Fruit fly (Drosophila melanogaster) whole organism, prepupa: ENCODE data around the gene CG1271.

Experiments
- Blimp-1 ChIP-seq: fragments of 200-800 bp; sonication (Bioruptor generic); optimal IDR thresholded peaks from 3 replicates; lab custom pipeline; 2017; ENCODE audit warnings: missing biosample characterization, missing genetic modification characterization, mild to moderate bottlenecking, moderate library complexity, missing genetic modification reagents
- CG10631 ChIP-seq: fragments of 200-800 bp; sonication (Bioruptor generic); optimal IDR thresholded peaks from 2 replicates; lab custom pipeline; 2016; ENCODE audit warnings: missing biosample characterization, missing genetic modification characterization
- CG10669 ChIP-seq: fragments of 200-800 bp; sonication (Bioruptor generic); optimal IDR thresholded peaks from 3 replicates; lab custom pipeline; 2018; ENCODE audit warnings: missing biosample characterization, mild to moderate bottlenecking, missing genetic modification characterization, moderate library complexity
- CG11294 ChIP-seq: fragments of 200-800 bp; sonication (Bioruptor generic); IDR thresholded peaks from 2 replicates; pipeline ENCODE4 v1.3.6; 2022; ENCODE audit warnings: missing biosample characterization, missing genetic modification characterization
- CG16779 ChIP-seq: fragments of 200-800 bp; sonication (Bioruptor generic); optimal IDR thresholded peaks from 3 replicates; lab custom pipeline; 2017; ENCODE audit warnings: missing biosample characterization, mild to moderate bottlenecking, missing genetic modification characterization
- CG3032 ChIP-seq: fragments of 200-800 bp; optimal IDR thresholded peaks from 2 replicates; lab custom pipeline; 2019; ENCODE audit warnings: missing biosample characterization, mild to moderate bottlenecking, missing genetic modification characterization, moderate library complexity
- CG31627 ChIP-seq: fragments of 200-800 bp; sonication (Bioruptor generic); optimal IDR thresholded peaks from 3 replicates; lab custom pipeline; 2016; ENCODE audit warnings: missing biosample characterization, missing genetic modification characterization
- CG34406 ChIP-seq: fragments of 200-800 bp; sonication (Bioruptor generic); optimal IDR thresholded peaks from 3 replicates; lab custom pipeline; 2016; ENCODE audit warnings: missing biosample characterization, missing genetic modification characterization
- CG3919 ChIP-seq: fragments of 200-800 bp; sonication (Bioruptor generic); optimal IDR thresholded peaks from 3 replicates; lab custom pipeline; 2016; ENCODE audit warnings: missing biosample characterization, missing genetic modification characterization
- CG4318 ChIP-seq: fragments of 200-800 bp; sonication (Bioruptor generic); optimal IDR thresholded peaks from 3 replicates; lab custom pipeline; 2017; ENCODE audit warnings: missing biosample characterization, mild to moderate bottlenecking, missing genetic modification characterization
- CG6276 ChIP-seq: fragments of 200-800 bp; sonication (Bioruptor generic); optimal IDR thresholded peaks from 2 replicates; lab custom pipeline; 2017; ENCODE audit warnings: missing biosample characterization, mild to moderate bottlenecking, missing genetic modification characterization
- CG6792 ChIP-seq: fragments of 200-800 bp; sonication (Bioruptor generic); optimal IDR thresholded peaks from 3 replicates; lab custom pipeline; 2016; ENCODE audit warnings: missing biosample characterization, missing genetic modification characterization
- CG7368 ChIP-seq: fragments of 200-800 bp; sonication (Bioruptor generic); optimal IDR thresholded peaks from 3 replicates; lab custom pipeline; 2016; ENCODE audit warnings: missing biosample characterization, missing genetic modification characterization
- CG8119 ChIP-seq: fragments of 200-800 bp; sonication (Bioruptor generic); IDR thresholded peaks from 3 replicates; pipeline ENCODE4 v1.3.6; 2022; ENCODE audit warnings: missing biosample characterization, missing genetic modification characterization
- CG8319 ChIP-seq: fragments of 200-800 bp; sonication (Bioruptor generic); optimal IDR thresholded peaks from 3 replicates; lab custom pipeline; 2016; ENCODE audit warnings: missing biosample characterization, missing genetic modification characterization
- CG8632 ChIP-seq: fragments of 200-800 bp; sonication (Bioruptor generic); optimal IDR thresholded peaks from 3 replicates; lab custom pipeline; 2016; ENCODE audit warnings: missing biosample characterization, missing genetic modification characterization
- Eip75B ChIP-seq: fragments of 200-800 bp; sonication (Bioruptor generic); optimal IDR thresholded peaks from 3 replicates; lab custom pipeline; 2016; ENCODE audit warnings: missing biosample characterization, missing genetic modification characterization
- Eip78C ChIP-seq: fragments of 200-800 bp; sonication (Bioruptor generic); peaks from one replicate; lab custom pipeline; 2016; ENCODE audit warnings: missing biosample characterization, missing genetic modification characterization
- Eip93F ChIP-seq: fragments of 200-800 bp; sonication (Bioruptor generic); optimal IDR thresholded peaks from 2 replicates; lab custom pipeline; 2016; ENCODE audit warnings: missing biosample characterization, mild to moderate bottlenecking, missing genetic modification characterization
- Ets21C ChIP-seq: fragments of 200-800 bp; sonication (Bioruptor generic); optimal IDR thresholded peaks from 3 replicates; lab custom pipeline; 2016; ENCODE audit warnings: missing biosample characterization, missing genetic modification characterization
- Ets96B ChIP-seq: fragments of 200-800 bp; optimal IDR thresholded peaks from 2 replicates; lab custom pipeline; 2019; ENCODE audit warnings: missing biosample characterization, mild to moderate bottlenecking, missing genetic modification characterization, moderate library complexity
- Gug ChIP-seq: fragments of 200-800 bp; sonication (Bioruptor generic); IDR thresholded peaks from 2 replicates; pipeline ENCODE4 v1.3.6; 2022; ENCODE audit warnings: missing biosample characterization, missing genetic modification characterization
- Hr38 ChIP-seq: sonication (Bioruptor generic); optimal IDR thresholded peaks from 2 replicates; lab custom pipeline; 2016; ENCODE audit warnings: missing biosample characterization, missing genetic modification characterization
- Hr39 ChIP-seq: fragments of 200-800 bp; sonication (Bioruptor generic); optimal IDR thresholded peaks from 2 replicates; lab custom pipeline; 2016; ENCODE audit warnings: missing biosample characterization, missing genetic modification characterization
- Lpt ChIP-seq: fragments of 200-800 bp; sonication (Bioruptor generic); optimal IDR thresholded peaks from 3 replicates; lab custom pipeline; 2016; ENCODE audit warnings: missing biosample characterization, missing genetic modification characterization
- OdsH ChIP-seq: fragments of 200-800 bp; sonication (Bioruptor generic); optimal IDR thresholded peaks from 3 replicates; lab custom pipeline; 2016; ENCODE audit warnings: missing biosample characterization, missing genetic modification characterization
- Smox ChIP-seq: fragments of 200-800 bp; sonication (Bioruptor generic); optimal IDR thresholded peaks from 3 replicates; lab custom pipeline; 2016; ENCODE audit warnings: missing biosample characterization, missing genetic modification characterization
- Sox14 ChIP-seq: fragments of 200-800 bp; sonication (Bioruptor generic); optimal IDR thresholded peaks from 3 replicates; lab custom pipeline; 2016; ENCODE audit warnings: missing biosample characterization, missing genetic modification characterization
- Sox15 ChIP-seq: fragments of 200-800 bp; sonication (Bioruptor generic); optimal IDR thresholded peaks from 3 replicates; lab custom pipeline; 2016; ENCODE audit warnings: missing biosample characterization, missing genetic modification characterization
- achi ChIP-seq: fragments of 200-800 bp; sonication (Bioruptor generic); optimal IDR thresholded peaks from 3 replicates; lab custom pipeline; 2016; ENCODE audit warnings: missing biosample characterization, missing genetic modification characterization
- acj6 ChIP-seq: fragments of 200-800 bp; sonication (Bioruptor generic); optimal IDR thresholded peaks from 3 replicates; lab custom pipeline; 2016; ENCODE audit warnings: missing biosample characterization, missing genetic modification characterization
- cyc ChIP-seq: fragments of 200-800 bp; sonication (Bioruptor generic); optimal IDR thresholded peaks from 3 replicates; lab custom pipeline; 2016; ENCODE audit warnings: missing biosample characterization, missing genetic modification characterization
- dsx ChIP-seq: fragments of 200-800 bp; optimal IDR thresholded peaks from 3 replicates; lab custom pipeline; 2019; ENCODE audit warnings: missing biosample characterization, mild to moderate bottlenecking, missing genetic modification characterization, moderate library complexity; ENCODE audit not compliant: poor library complexity, severe bottlenecking
- eg ChIP-seq: fragments of 200-800 bp; sonication (Bioruptor generic); IDR thresholded peaks from 3 replicates; pipeline ENCODE4 v1.3.6; 2022; ENCODE audit warnings: missing biosample characterization, missing genetic modification characterization
- fd85E ChIP-seq: fragments of 200-800 bp; sonication (Bioruptor generic); optimal IDR thresholded peaks from 3 replicates; lab custom pipeline; 2016; ENCODE audit warnings: missing biosample characterization, missing genetic modification characterization
- fkh ChIP-seq: fragments of 200-800 bp; sonication (Bioruptor generic); optimal IDR thresholded peaks from 3 replicates; lab custom pipeline; 2017; ENCODE audit warnings: missing biosample characterization, mild to moderate bottlenecking, missing genetic modification characterization, moderate library complexity
- lz ChIP-seq: fragments of 200-800 bp; sonication (Bioruptor generic); optimal IDR thresholded peaks from 3 replicates; lab custom pipeline; 2016; ENCODE audit warnings: missing biosample characterization, missing genetic modification characterization
- net ChIP-seq: fragments of 200-800 bp; sonication (Bioruptor generic); optimal IDR thresholded peaks from 3 replicates; lab custom pipeline; 2016; ENCODE audit warnings: missing biosample characterization, missing genetic modification characterization
- pdm3 ChIP-seq: fragments of 200-800 bp; sonication (Bioruptor generic); optimal IDR thresholded peaks from 3 replicates; lab custom pipeline; 2016; ENCODE audit warnings: missing biosample characterization, missing genetic modification characterization
- salr ChIP-seq, 2 experiments: fragments of 200-800 bp; sonication (Bioruptor generic); optimal IDR thresholded peaks; 3 replicates each; lab custom pipeline; 2016 to 2018; ENCODE audit warnings: missing biosample characterization in 2 of 2, missing genetic modification characterization in 2 of 2, mild to moderate bottlenecking in 1 of 2
- spab ChIP-seq: fragments of 200-800 bp; sonication (Bioruptor generic); optimal IDR thresholded peaks from 2 replicates; lab custom pipeline; 2017; ENCODE audit warnings: missing biosample characterization, mild to moderate bottlenecking, missing genetic modification characterization, missing genetic modification reagents
- ss ChIP-seq, 2 experiments: fragments of 200-800 bp; sonication (Bioruptor generic); optimal IDR thresholded peaks; 2 replicates in 1 of 2; 3 replicates in 1 of 2; lab custom pipeline; 2017 to 2018; ENCODE audit warnings: mild to moderate bottlenecking in 2 of 2, missing biosample characterization in 2 of 2, missing genetic modification characterization in 2 of 2, moderate library complexity in 1 of 2
- topi ChIP-seq: fragments of 200-800 bp; sonication (Bioruptor generic); optimal IDR thresholded peaks from 3 replicates; lab custom pipeline; 2016; ENCODE audit warnings: missing biosample characterization, missing genetic modification characterization
- vri ChIP-seq: fragments of 200-800 bp; sonication (Bioruptor generic); optimal IDR thresholded peaks from 3 replicates; lab custom pipeline; 2016; ENCODE audit warnings: missing biosample characterization, mild to moderate bottlenecking, missing genetic modification characterization

Gene CG1271

DNA sequence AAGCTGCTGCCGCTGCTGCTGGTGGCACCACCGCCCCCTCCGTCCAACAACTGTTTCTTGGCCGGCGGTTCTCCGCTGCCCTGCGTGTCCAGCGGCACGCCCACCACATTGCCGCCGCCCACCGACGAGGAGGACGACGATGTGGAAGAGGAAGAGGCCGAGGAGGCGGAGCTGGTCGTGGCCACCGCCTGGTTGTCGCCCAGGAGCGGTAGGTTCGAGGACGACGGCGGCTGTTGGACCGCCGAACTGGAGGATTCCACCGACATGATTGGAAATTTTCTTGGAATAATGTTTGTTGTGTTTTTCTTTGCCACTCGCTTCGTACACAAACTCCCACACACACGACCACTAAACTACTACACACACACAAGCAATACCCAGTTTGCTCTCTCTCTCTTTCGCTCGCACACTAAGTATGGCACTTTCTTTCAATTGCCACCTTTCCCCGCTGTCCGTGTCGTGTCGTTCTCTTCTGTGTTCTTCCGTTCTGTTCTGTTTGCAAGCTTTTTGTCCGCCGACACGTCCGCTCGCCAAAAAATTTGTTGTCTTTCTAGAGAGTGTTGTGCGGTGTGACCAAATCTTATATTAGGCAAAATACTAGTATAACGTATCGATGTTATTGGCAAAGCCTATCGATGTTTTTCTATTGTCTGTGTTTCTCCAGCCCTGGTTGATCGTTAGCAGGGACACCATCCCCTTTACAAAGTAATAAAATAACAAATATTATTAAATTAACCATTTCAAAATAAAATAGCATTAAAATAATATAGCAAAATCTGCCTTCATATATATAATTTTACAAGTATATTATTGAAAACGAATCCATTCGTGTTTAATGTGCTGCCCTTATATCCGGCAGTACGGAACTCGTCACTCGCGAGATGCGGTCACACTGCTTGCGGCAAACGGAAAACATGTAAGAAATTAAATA, 18.2 kb downstream of the CG1271 start, which contains the start of the genes CG32486 and PAN3 (continued):
- TF ChIP-seq CG8119 (GFP tag; lab: Robert Waterston, UW) (peak; percentile 32; the same call in 1 of the 3 replicates), CG31627 (GFP tag; lab: Kevin White, UChicago) (no peak), Sox14 (GFP tag; lab: Kevin White, UChicago) (peak; percentile 60), Hr38 (GFP tag; lab: Kevin White, UChicago) (no peak), OdsH (GFP tag; lab: Kevin White, UChicago) (no peak), CG8632 (no peak), Eip75B (GFP tag; lab: Kevin White, UChicago) (peak; percentile 41), net (GFP tag; lab: Kevin White, UChicago) (peak; percentile 65), CG6792 (no peak), CG4318 (GFP tag; lab: Kevin White, UChicago) (no peak), Gug (GFP tag; lab: Robert Waterston, UW) (no peak)

DNA sequence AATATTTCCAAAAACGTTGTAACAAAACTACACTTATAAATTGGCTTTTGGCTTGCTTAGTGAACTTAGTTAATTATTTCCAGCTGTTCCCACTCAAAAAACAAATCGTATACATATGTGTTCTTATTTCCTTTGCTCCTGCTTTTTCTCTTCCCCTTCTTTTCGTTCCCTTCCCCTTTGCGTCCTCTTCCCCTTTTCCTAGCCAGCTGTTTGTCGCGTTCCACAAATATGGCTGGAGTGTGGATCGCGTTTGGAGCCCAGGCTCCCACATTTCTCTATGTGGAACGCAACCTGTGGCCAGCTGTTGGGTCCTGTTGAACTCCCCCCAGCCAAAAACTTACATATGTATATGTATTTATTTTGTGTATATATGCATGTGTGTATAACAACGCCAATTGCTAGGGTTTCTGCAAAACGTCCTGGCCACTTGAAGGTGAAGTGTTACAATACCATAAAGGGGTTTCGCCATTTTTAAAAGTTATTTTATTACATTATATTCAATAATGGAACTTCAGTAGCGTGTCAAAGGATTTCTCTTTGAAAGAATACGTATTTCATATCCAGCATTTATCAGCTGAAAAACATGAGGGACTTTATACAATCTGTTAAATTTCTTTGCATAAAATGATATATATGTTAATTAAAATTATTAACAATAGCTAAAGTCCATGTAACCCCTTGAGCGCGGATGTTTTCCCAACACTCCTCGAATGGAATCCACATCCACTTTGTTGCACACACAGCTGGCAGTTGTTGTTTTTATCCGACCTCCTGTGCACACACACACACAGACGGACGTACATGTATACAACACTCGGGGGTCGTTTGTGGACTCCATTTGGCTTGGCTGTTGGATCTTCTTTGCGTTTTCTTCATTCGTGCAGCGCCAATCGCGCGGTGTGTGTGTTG, 19.6 kb downstream of the CG1271 start:
- TF ChIP-seq Sox15 (GFP tag; lab: Kevin White, UChicago) (no peak), CG7368 (GFP tag; lab: Kevin White, UChicago) (no peak), CG4318 (GFP tag; lab: Kevin White, UChicago) (peak; percentile 25), Gug (GFP tag; lab: Robert Waterston, UW) (no peak), lz (GFP tag; lab: Kevin White, UChicago) (no peak), dsx (peak; percentile 90), Eip93F (GFP tag; lab: Kevin White, UChicago) (peak; percentile 56), CG34406 (GFP tag; lab: Kevin White, UChicago) (peak; percentile 22), cyc (GFP tag; lab: Kevin White, UChicago) (no peak), Hr38 (GFP tag; lab: Kevin White, UChicago) (no peak), Ets21C (GFP tag; lab: Kevin White, UChicago) (no peak), Lpt (no peak), CG16779 (tag; lab: Kevin White, UChicago) (peak; percentile 9), CG8119 (GFP tag; lab: Robert Waterston, UW) (peak; percentile 54; the same call in 2 of the 3 replicates), Smox (peak; percentile 40), salr (GFP tag; optimal IDR thresholded peaks at IDR 0.05; lab: Kevin White, UChicago) (peak; percentile 8 to 18), fd85E (no peak), acj6 (peak; percentile 41), achi (GFP tag; lab: Kevin White, UChicago) (peak; percentile 24), Blimp-1 (no peak), OdsH (GFP tag; lab: Kevin White, UChicago) (peak; percentile 43), ss (GFP tag; optimal IDR thresholded peaks at IDR 0.05; lab: Kevin White, UChicago) (peak in 1 of 2 experiments; percentile 25), vri (GFP tag; lab: Kevin White, UChicago) (no peak), CG11294 (GFP tag; lab: Robert Waterston, UW) (no peak), CG8319 (GFP tag; lab: Kevin White, UChicago) (no peak), Eip75B (GFP tag; lab: Kevin White, UChicago) (no peak), CG3919 (GFP tag; lab: Kevin White, UChicago) (peak; percentile 28), spab (GFP tag; lab: Kevin White, UChicago) (peak; percentile 7), Ets96B (tag; lab: Kevin White, UChicago) (peak; percentile 41), fkh (GFP tag; lab: Kevin White, UChicago) (no peak), net (GFP tag; lab: Kevin White, UChicago) (peak; percentile 18), pdm3 (GFP tag; lab: Kevin White, UChicago) (peak; percentile 31), eg (no peak), Eip78C (GFP tag; lab: Kevin White, UChicago) (peak; percentile 66), CG3032 (no peak), Hr39 (GFP tag; lab: Kevin White, UChicago) (no peak), CG6276 (no peak), topi (GFP tag; lab: Kevin White, UChicago) (no peak), CG10669 (GFP tag; lab: Kevin White, UChicago) (peak; percentile 5), CG10631 (GFP tag; lab: Kevin White, UChicago) (peak; percentile 43), CG8632 (peak; percentile 18)
